Worm (Caenorhabditis elegans) whole organism, L1 larva: Measurements from ENCODE around the gene F09G8.10.

Experiments used
- C04F5.9 ChIP-seq: sonication (generic microtip); optimal IDR thresholded peaks from 2 replicates; lab custom pipeline; 2016; ENCODE audit warnings: missing genetic modification characterization, missing compliant biosample characterization
- C16A3.4 ChIP-seq: fragments of 150-350 bp; optimal IDR thresholded peaks from 2 replicates; lab custom pipeline; 2014; ENCODE audit warnings: missing biosample characterization, missing genetic modification characterization
- F16B12.6 ChIP-seq: fragments of 150-350 bp; optimal IDR thresholded peaks from 2 replicates; lab custom pipeline; 2014; ENCODE audit warnings: missing biosample characterization, missing genetic modification characterization
- alr-1 ChIP-seq: fragments of 200-800 bp; sonication (Bioruptor generic); optimal IDR thresholded peaks from 2 replicates; lab custom pipeline; 2018; ENCODE audit warnings: borderline replicate concordance, mild to moderate bottlenecking, missing genetic modification characterization, missing compliant biosample characterization
- aly-2 ChIP-seq: fragments of 150-350 bp; optimal IDR thresholded peaks from 2 replicates; lab custom pipeline; 2014; ENCODE audit warnings: missing biosample characterization, missing genetic modification characterization
- ceh-8 ChIP-seq: fragments of 200-800 bp; sonication (Bioruptor generic); optimal IDR thresholded peaks from 2 replicates; lab custom pipeline; 2018; ENCODE audit warnings: mild to moderate bottlenecking, missing genetic modification characterization, moderate library complexity, missing compliant biosample characterization
- ceh-88 ChIP-seq: fragments of 200-800 bp; sonication (Bioruptor generic); IDR thresholded peaks from 2 replicates; pipeline ENCODE4 v1.3.6; 2022; ENCODE audit warnings: missing genetic modification characterization, missing compliant biosample characterization
- ceh-90 ChIP-seq: sonication (generic microtip); optimal IDR thresholded peaks from 2 replicates; lab custom pipeline; 2016; ENCODE audit warnings: missing genetic modification characterization, missing compliant biosample characterization
- efl-3 ChIP-seq: fragments of 200-800 bp; sonication (Bioruptor generic); optimal IDR thresholded peaks from 2 replicates; lab custom pipeline; 2018; ENCODE audit warnings: mild to moderate bottlenecking, missing genetic modification characterization, missing compliant biosample characterization
- elt-3 ChIP-seq, 6 experiments: fragments of 150-350 bp in 1 of 6; sonication (generic microtip); optimal IDR thresholded peaks; 2 replicates each; lab custom pipeline; 2017 to 2018; ENCODE audit warnings: missing biosample characterization in 6 of 6, missing genetic modification characterization in 6 of 6, inconsistent platforms in 1 of 6
- ets-5 ChIP-seq: fragments of 200-800 bp; sonication (Bioruptor generic); IDR thresholded peaks from 2 replicates; pipeline ENCODE4 v1.3.6; 2022; ENCODE audit warnings: missing genetic modification characterization, missing compliant biosample characterization
- fkh-10 ChIP-seq: sonication (generic microtip); optimal IDR thresholded peaks from 2 replicates; lab custom pipeline; 2017; ENCODE audit warnings: missing biosample characterization, missing genetic modification reagents, missing genetic modification characterization
- fkh-8 ChIP-seq: sonication (generic microtip); optimal IDR thresholded peaks from 2 replicates; lab custom pipeline; 2016; ENCODE audit warnings: mild to moderate bottlenecking, missing genetic modification characterization, missing compliant biosample characterization
- fos-1 ChIP-seq: fragments of 150-350 bp; optimal IDR thresholded peaks from 2 replicates; lab custom pipeline; 2014; ENCODE audit warnings: missing biosample characterization, missing genetic modification characterization
- grh-1 ChIP-seq: fragments of 200-800 bp; sonication (Bioruptor generic); IDR thresholded peaks from 2 replicates; pipeline ENCODE4 v1.3.6; 2022; ENCODE audit warnings: missing genetic modification reagents, missing genetic modification characterization, missing compliant biosample characterization
- isw-1 ChIP-seq: fragments of 200-800 bp; sonication (Bioruptor generic); IDR thresholded peaks from 2 replicates; pipeline ENCODE4 v1.3.6; 2022; ENCODE audit warnings: missing genetic modification characterization, missing compliant biosample characterization
- jun-1 ChIP-seq: fragments of 150-350 bp; optimal IDR thresholded peaks from 2 replicates; lab custom pipeline; 2014; ENCODE audit warnings: missing biosample characterization, missing genetic modification reagents, missing genetic modification characterization
- lin-14 ChIP-seq: fragments of 200-800 bp; sonication (Bioruptor generic); optimal IDR thresholded peaks from 2 replicates; lab custom pipeline; 2018; ENCODE audit warnings: mild to moderate bottlenecking, missing genetic modification characterization, moderate library complexity, missing compliant biosample characterization
- lin-15B ChIP-seq: fragments of 150-350 bp; sonication (generic microtip); optimal IDR thresholded peaks from 3 replicates; lab custom pipeline; 2014; ENCODE audit warnings: missing biosample characterization, missing genetic modification characterization
- lir-3 ChIP-seq: sonication (generic microtip); optimal IDR thresholded peaks from 2 replicates; lab custom pipeline; 2016; ENCODE audit warnings: mild to moderate bottlenecking, missing genetic modification characterization, moderate library complexity, missing compliant biosample characterization; ENCODE audit not compliant: poor library complexity
- mab-9 ChIP-seq: fragments of 200-800 bp; sonication (Bioruptor generic); IDR thresholded peaks from 2 replicates; pipeline ENCODE4 v1.3.6; 2022; ENCODE audit warnings: missing genetic modification reagents, missing genetic modification characterization, missing compliant biosample characterization
- mep-1 ChIP-seq: fragments of 150-350 bp; optimal IDR thresholded peaks from 2 replicates; lab custom pipeline; 2014; ENCODE audit warnings: missing biosample characterization, missing genetic modification characterization
- nhr-11 ChIP-seq: fragments of 150-350 bp; optimal IDR thresholded peaks from 2 replicates; lab custom pipeline; 2014; ENCODE audit warnings: missing biosample characterization, missing genetic modification characterization
- nhr-19 ChIP-seq: fragments of 200-800 bp; sonication (Bioruptor generic); conservative IDR thresholded peaks from 2 replicates; pipeline ENCODE4 v1.3.6; 2022; ENCODE audit warnings: missing genetic modification characterization, missing compliant biosample characterization
- nhr-237 ChIP-seq: fragments of 150-350 bp; optimal IDR thresholded peaks from 2 replicates; lab custom pipeline; 2014; ENCODE audit warnings: missing biosample characterization, missing genetic modification characterization
- nhr-76 ChIP-seq: sonication (generic microtip); optimal IDR thresholded peaks from 2 replicates; lab custom pipeline; 2017; ENCODE audit warnings: missing biosample characterization, missing genetic modification characterization
- nhr-84 ChIP-seq: sonication (generic microtip); optimal IDR thresholded peaks from 2 replicates; lab custom pipeline; 2017; ENCODE audit warnings: missing biosample characterization, missing genetic modification characterization
- nhr-85 ChIP-seq: sonication (generic microtip); peaks from one replicate; lab custom pipeline; 2016; ENCODE audit warnings: missing genetic modification characterization, inconsistent platforms, missing compliant biosample characterization
- pag-3 ChIP-seq: sonication (generic microtip); optimal IDR thresholded peaks from 2 replicates; lab custom pipeline; 2017; ENCODE audit warnings: missing genetic modification characterization, mild to moderate bottlenecking, missing compliant biosample characterization, antibody characterized with exemption, borderline replicate concordance; ENCODE audit not compliant: insufficient read depth
- pqm-1 ChIP-seq: sonication (generic microtip); optimal IDR thresholded peaks from 3 replicates; lab custom pipeline; 2017; ENCODE audit warnings: missing biosample characterization, missing genetic modification characterization
- snu-23 ChIP-seq: sonication (generic microtip); optimal IDR thresholded peaks from 2 replicates; lab custom pipeline; 2016; ENCODE audit warnings: missing genetic modification characterization, missing compliant biosample characterization
- sptf-1 ChIP-seq: fragments of 150-350 bp; optimal IDR thresholded peaks from 2 replicates; lab custom pipeline; 2014; ENCODE audit warnings: missing biosample characterization, missing genetic modification characterization
- tbx-2 ChIP-seq: sonication (generic microtip); optimal IDR thresholded peaks from 2 replicates; lab custom pipeline; 2016; ENCODE audit warnings: missing genetic modification characterization, missing compliant biosample characterization
- unc-130 ChIP-seq: fragments of 150-350 bp; optimal IDR thresholded peaks from 2 replicates; lab custom pipeline; 2017; ENCODE audit warnings: missing biosample characterization, missing genetic modification characterization, inconsistent platforms
- unc-62 ChIP-seq: fragments of 150-350 bp; optimal IDR thresholded peaks from 2 replicates; lab custom pipeline; 2014; ENCODE audit warnings: missing biosample characterization, missing genetic modification reagents, missing genetic modification characterization
- unc-86 ChIP-seq: sonication (generic microtip); optimal IDR thresholded peaks from 2 replicates; lab custom pipeline; 2016; ENCODE audit warnings: missing genetic modification characterization, missing compliant biosample characterization
- xbp-1 ChIP-seq: sonication (generic microtip); optimal IDR thresholded peaks from 2 replicates; lab custom pipeline; 2016; ENCODE audit warnings: missing genetic modification characterization, missing compliant biosample characterization
- zip-4 ChIP-seq: fragments of 200-800 bp; sonication (Bioruptor generic); optimal IDR thresholded peaks from 2 replicates; lab custom pipeline; 2018; ENCODE audit warnings: mild to moderate bottlenecking, missing genetic modification characterization, moderate library complexity, missing compliant biosample characterization
- ztf-11 ChIP-seq, 2 experiments: sonication (generic microtip); optimal IDR thresholded peaks; 2 replicates each; lab custom pipeline; 2016 to 2017; ENCODE audit warnings: missing genetic modification characterization in 2 of 2, missing biosample characterization in 1 of 2, missing compliant biosample characterization in 1 of 2

The F09G8.10 gene

DNA sequence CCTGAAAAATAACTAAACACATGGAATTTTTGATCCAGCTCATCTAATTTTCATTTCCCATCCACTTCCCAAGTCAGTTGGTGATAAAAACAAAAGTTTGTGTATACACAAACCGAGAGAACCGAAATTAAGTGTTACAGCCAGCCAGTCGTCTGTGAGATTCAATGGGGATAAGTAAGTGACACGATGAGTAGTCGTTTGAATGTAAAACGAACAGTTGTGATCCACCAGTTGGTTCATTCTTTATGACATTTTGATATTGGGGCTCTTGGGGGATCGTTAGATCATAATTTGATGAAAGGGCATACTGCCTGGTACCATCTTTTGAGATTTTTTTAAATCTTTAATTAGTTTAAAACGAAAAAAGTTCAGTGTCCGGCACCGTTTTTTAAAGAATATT lies 14.8 kb upstream of the F09G8.10 start:
- no peak for TF ChIP-seq lin-15B (tag; lab: Kevin White, UChicago)
- TF ChIP-seq fkh-8 (tag; lab: Kevin White, UChicago) = no peak
- no peak for TF ChIP-seq pqm-1 (tag; lab: Kevin White, UChicago)
- no peak for TF ChIP-seq aly-2 (tag; lab: Kevin White, UChicago)
- TF ChIP-seq sptf-1 (tag; lab: Kevin White, UChicago) = no peak
- TF ChIP-seq, all 84 proteins: peak for 0

DNA sequence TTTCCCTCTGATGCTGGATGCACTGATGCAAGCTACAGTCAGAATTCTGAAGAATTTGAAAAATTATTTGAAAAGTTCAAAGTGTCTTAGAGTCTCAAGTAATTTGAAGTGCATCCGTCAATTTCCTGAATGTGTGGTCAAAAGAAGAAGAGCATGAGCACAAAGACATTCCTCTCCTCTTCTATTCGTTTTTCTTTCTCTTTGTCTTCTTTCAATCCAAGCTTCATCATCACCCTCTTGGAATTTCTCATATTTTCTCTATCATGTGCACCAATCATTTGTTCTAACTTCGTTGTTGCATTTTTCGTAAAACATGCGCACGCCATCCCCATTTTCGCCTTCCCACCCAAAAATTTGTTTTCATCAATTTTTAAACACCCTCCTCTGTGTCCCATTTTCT lies 14.0 kb upstream of the F09G8.10 start:
- TF ChIP-seq nhr-19 (GFP tag; lab: Robert Waterston, UW) (no peak), nhr-76 (tag; lab: Kevin White, UChicago) (no peak), lin-14 (peak; percentile 19), nhr-84 (tag; lab: Kevin White, UChicago) (no peak), mep-1 (no peak), unc-86 (no peak), fkh-10 (GFP tag; lab: Kevin White, UChicago) (peak; percentile 62), lin-15B (tag; lab: Kevin White, UChicago) (no peak)

DNA sequence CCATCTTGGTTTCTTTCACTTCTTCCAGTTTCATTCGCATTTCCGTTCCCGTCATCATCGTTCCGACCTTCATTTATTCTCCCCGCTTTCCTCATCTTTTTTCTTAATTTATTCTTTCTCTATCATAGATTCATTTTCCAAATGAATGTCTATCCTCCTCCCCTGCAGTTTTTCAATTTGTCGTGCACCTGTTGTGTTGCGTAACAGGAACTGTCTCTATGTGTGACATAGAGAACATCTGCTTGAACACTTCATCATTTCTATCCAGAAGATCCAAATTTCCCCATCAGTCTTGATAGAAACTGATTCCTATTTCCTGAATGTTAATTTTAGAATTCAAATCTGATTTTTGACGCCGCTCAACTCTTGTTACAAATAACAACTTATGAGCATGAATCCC lies 11.6 kb upstream of the F09G8.10 start:
- TF ChIP-seq xbp-1 (tag; lab: Kevin White, UChicago) (no peak), ztf-11 (tag; optimal IDR thresholded peaks at IDR 0.05; lab: Kevin White, UChicago) (peak in 1 of 2 experiments; percentile 69), pag-3 (tag; lab: Kevin White, UChicago) (no peak), jun-1 (tag; lab: Kevin White, UChicago) (no peak), F16B12.6 (tag; lab: Kevin White, UChicago) (no peak), efl-3 (GFP tag; lab: Kevin White, UChicago) (no peak), lir-3 (tag; lab: Kevin White, UChicago) (no peak), unc-130 (no peak), nhr-85 (peak; percentile 54), nhr-237 (tag; lab: Kevin White, UChicago) (no peak), ceh-88 (GFP tag; lab: Robert Waterston, UW) (no peak), isw-1 (GFP tag; lab: Robert Waterston, UW) (no peak), ceh-8 (GFP tag; lab: Kevin White, UChicago) (no peak), elt-3 (tag; optimal IDR thresholded peaks at IDR 0.05; lab: Kevin White, UChicago) (no peak), nhr-11 (tag; lab: Kevin White, UChicago) (no peak), tbx-2 (tag; lab: Kevin White, UChicago) (peak; percentile 47), mab-9 (no peak), C04F5.9 (tag; lab: Kevin White, UChicago) (no peak), ets-5 (GFP tag; lab: Robert Waterston, UW) (no peak), C16A3.4 (tag; lab: Kevin White, UChicago) (no peak), zip-4 (no peak), ceh-90 (tag; lab: Kevin White, UChicago) (no peak), fos-1 (tag; lab: Kevin White, UChicago) (no peak), grh-1 (no peak), alr-1 (tag; lab: Kevin White, UChicago) (no peak), unc-62 (no peak), lin-15B (tag; lab: Kevin White, UChicago) (no peak), unc-86 (peak; percentile 3), snu-23 (GFP tag; lab: Kevin White, UChicago) (no peak)
- TF ChIP-seq, all 84 proteins: peak for 4
